Fruit fly (Drosophila melanogaster) whole organism, larva: ENCODE results near the gene CG16727.

Source experiments
- noc ChIP-seq: fragments of 200-800 bp; sonication (Bioruptor generic); optimal IDR thresholded peaks from 3 replicates; lab custom pipeline; 2019; ENCODE audit warnings: missing biosample characterization, mild to moderate bottlenecking, missing genetic modification characterization, moderate library complexity

Gene CG16727

DNA sequence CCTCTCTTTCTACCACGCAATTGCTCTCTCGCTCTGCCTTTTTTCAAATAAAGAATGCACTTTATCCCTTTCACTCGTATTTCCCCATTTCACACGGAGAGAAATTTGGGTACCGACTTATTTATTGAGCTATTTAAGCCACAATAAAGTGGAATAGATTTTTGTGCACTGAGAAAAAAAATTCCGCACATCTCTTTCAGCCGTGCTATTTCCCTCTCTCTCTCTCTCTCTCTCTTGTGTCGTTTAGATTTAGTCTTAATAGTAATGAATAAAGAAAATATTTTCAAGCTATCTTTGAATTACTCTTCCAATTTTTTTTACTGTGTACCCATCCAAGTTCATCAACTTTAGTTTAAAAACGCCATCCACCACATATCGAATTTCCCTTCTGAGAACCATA is 10.4 kb downstream of the CG16727 start:
- peak; percentile 6 for TF ChIP-seq noc (tag; lab: Kevin White, UChicago)

- no peak for TF ChIP-seq noc (tag; lab: Kevin White, UChicago)
Observed at dm6 chr3R:19624482-19624881, 11.3 kb downstream of the CG16727 start.

DNA sequence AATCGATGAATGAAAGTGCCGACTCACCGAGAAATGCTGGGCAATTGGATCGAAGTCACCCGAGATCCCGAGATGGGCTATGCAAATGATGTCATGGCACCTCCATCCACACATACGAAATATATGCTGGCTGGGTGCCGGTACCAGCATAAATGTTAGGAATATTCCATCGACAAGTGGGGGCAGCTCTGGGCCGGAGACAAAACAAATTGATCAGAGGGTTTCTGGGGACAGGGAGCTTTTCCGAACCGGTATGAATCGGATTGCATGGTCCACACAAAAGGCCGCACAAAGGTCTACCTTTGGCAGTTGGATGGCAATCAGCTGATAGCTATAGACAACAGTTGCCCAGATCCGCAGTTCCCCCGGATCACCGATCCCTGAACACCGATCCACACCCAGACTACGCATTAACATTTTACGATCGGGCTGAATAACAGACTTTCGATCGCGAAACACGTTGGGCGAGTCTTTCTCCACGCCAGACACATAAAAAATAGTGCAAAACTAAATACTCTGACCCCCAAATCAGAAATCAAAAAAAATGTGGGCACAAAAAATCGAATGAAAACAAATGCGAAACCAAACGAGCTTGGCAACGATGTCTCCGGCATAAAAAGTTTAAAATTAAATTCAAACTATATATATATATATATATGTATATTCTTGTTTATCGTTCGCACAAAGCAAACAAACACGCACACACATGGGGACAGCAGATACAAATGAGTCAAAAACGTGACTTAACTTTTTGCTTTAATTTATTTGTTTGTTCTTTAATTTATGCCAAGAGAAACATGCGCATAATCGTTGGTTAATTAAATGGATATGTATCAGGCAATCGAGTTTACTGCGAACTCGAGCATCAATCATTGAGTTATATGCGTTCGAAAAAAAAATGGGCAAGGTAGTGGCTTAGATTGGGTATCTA is 12.4 kb downstream of the CG16727 start:
- peak; percentile 19 for TF ChIP-seq noc (tag; lab: Kevin White, UChicago)

DNA sequence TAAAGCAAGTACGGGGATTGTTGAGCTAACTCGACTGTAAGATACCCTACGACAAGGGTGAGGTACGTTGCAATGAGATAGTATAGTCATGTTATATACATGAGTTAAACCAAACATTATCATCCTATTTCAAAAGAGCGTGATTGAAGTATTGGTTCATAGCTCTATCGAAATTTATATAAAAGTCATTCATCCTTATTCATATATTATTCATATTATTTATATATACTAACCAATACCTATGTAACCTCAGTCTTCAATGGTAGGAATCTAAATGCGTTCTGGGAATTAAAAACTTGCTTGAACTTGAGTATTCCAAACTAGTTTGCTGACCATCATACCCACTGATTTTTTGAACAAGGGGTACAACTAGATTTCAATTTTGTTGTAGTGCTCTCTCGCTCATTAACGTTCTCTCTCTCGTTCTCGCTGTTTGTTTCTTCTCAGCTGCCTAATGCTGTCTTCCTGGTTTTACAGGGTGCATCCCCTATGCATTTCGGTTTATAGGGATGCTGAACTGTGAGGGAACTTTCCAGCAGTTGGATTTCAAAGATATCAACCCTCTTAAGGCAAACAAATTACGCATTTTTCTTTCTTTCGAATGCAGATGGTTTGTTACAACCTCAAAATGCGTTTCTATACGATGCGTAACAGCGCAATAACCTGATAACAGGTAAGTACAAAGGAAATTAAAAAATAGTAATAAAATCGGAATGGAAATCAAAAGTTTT is 14.8 kb downstream of the CG16727 start:
- TF ChIP-seq noc (tag; lab: Kevin White, UChicago): peak; percentile 52

dm6 chr3R:19632685-19633116 is 19.5 kb downstream of the CG16727 start, which contains the start of gene CG6231:
CG6231 (minus strand) TSS chr3R:19632718.
- no peak for TF ChIP-seq noc (tag; lab: Kevin White, UChicago)

- no peak for TF ChIP-seq noc (tag; lab: Kevin White, UChicago)
Observed at dm6 chr3R:19634649-19635048, 21.5 kb downstream of the CG16727 start, which contains the start of gene CG34138. CG34138 (plus strand) TSS chr3R:19634949.

DNA sequence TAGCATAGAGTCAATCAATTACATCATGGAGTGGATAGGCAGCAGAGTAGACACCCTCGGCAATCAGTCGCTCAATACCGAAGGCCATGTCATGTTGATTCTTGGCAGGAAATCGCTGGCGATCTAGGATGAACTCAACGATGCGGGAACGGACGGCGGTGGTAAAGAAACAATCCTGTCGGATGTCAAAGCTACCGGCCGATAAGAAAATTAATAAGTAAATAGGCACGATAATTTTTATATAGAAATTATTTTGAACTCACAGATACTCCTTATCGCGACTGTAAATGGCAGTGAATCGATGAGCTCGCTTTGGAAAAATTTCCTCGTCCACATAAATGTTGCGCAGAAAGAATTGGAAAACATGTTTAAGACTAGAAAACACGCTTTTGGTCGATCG is 24.8 kb downstream of the CG16727 start:
- TF ChIP-seq noc (tag; lab: Kevin White, UChicago): no peak

DNA sequence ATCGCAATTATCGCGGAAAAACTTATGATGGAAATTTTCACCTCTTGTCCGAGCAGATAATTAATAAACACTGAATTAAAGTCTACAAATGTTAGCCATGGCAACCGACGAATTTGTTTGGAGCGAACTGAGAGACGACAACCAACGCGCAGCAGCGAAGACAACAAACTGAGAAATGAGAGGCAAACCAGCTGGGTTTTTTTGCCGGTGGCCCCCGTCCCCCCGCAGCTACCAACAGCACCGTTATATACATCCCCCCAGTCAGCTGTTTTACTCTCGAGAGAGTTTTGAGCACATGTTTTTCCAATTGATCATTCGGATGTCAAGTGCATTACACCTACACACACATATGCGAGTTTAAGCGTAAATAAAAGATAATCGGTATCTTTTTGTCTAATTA is 27.9 kb downstream of the CG16727 start:
- TF ChIP-seq noc (tag; lab: Kevin White, UChicago): no peak

dm6 chr3R:19641498-19642065 is 28.4 kb downstream of the CG16727 start:
- TF ChIP-seq noc (tag; lab: Kevin White, UChicago): peak; percentile 90

DNA sequence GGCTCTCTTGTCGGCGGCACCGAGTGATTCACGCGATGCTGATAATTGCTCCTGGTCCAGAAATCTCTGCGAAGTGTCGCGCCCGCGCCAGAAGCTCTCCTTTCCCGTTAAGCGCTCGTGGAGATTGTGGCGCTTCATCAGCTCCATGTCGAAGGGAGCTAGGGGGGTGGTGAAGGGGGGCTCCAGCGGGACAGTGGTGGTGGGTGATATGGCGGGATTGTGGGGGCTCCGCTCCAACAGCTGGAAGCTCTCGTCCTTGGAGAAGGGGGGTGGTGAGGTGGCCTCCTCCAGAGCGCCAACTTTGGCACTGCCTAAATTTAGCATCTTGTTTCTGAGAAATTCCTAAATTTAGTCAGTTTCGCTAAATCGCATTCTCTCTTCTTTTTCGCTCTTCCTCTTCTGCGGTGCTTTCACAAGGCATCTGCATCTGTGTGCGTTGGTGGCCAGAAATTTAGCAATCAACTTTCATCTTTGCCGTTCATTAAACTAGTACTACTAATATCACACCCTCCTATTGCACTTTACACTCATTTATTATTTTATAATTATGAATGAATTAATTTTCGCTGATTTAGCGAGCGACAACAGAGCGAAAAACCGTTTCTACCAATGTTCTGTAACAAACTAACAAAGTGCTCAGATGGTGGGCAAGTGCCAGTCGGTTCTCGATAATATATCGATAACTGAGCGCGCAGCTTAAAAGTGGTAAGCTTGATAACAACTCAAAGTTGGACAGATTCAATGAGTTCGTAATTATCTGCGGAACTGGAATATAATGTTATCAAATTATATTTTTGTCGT is 29.1 kb downstream of the CG16727 start, which contains the start of gene subdued:
Gene subdued, minus strand, starts transcription at position 631 of the 801 bp plus-strand sequence.
- no peak for TF ChIP-seq noc (tag; lab: Kevin White, UChicago)

DNA sequence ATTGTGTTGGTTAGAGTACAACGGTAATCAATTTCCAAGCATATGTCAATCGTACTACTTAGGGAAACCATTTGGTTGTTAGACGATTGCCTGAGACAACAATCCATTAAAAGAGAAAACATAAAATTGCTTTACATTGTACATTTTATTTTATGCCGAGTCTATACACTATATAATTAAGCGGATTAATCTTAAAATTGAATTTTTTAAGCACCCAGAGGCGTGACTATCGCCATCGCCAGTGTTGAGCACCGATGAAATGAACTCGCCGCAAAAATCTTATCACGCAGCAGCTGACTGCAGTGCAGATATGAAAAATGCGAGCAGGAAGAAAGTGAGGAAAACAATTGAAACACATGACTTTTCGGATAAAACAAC is 29.7 kb downstream of the CG16727 start:
- no peak for TF ChIP-seq noc (tag; lab: Kevin White, UChicago)

- peak; percentile 70 for TF ChIP-seq noc (tag; lab: Kevin White, UChicago)
Observed at dm6 chr3R:19644094-19644900, 31.1 kb downstream of the CG16727 start, which contains the start of gene Vha13. Vha13 (minus strand) TSS chr3R:19644386.

DNA sequence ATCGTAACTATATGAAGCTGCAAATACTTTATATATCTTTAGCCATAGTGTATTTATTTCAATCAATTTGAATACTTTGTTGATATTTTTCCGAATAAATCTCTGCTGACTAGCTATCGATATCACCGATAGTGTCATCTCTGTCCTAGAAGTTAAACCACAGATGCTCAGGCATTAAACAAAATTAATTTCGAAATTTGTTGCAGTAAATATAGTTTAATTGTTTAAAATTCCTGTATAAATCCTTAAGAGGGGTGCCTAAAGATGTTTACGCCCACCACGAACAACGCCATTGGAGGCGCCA is 31.7 kb downstream of the CG16727 start, which contains the start of gene Nup58:
Gene Nup58, plus strand, starts transcription at position 126 of the 304 bp plus-strand sequence.
- TF ChIP-seq noc (tag; lab: Kevin White, UChicago): no peak

dm6 chr3R:19648289-19648916 is 35.2 kb downstream of the CG16727 start, which contains the start of the genes CG6195 and CG31220:
CG6195 (minus strand) TSS chr3R:19648410.
CG31220 (plus strand) TSS chr3R:19648487.
- TF ChIP-seq noc (tag; lab: Kevin White, UChicago): no peak
